Fruit fly (Drosophila melanogaster): ENCODE measurements around the gene CG2258.
A peak's percentile ranks its signal among the peaks of the same experiment; 100 is the strongest.

CG2258 gene

dm6 chrX:8113386-8114279, 11.7 kb upstream of the CG2258 start (continued):
- no peak for TF ChIP-seq dmrt11E (tag; optimal IDR thresholded peaks at IDR 0.05)
- peak; percentile 49 for TF ChIP-seq CG6854 (GFP tag; optimal IDR thresholded peaks at IDR 0.05)
- peak; percentile 73 for TF ChIP-seq cwo (GFP tag; optimal IDR thresholded peaks at IDR 0.05)
- TF ChIP-seq Ptx1 (GFP tag; IDR thresholded peaks at IDR 0.05), result peak; percentile 67
- peak; percentile 84 for TF ChIP-seq Hmr (GFP tag; optimal IDR thresholded peaks at IDR 0.05)
- TF ChIP-seq mam (GFP tag; optimal IDR thresholded peaks at IDR 0.05), result peak; percentile 74
- no peak for TF ChIP-seq CG8359 (GFP tag; optimal IDR thresholded peaks at IDR 0.05; ENCODE audit: borderline replicate concordance)
- TF ChIP-seq dmrt99B (tag; optimal IDR thresholded peaks at IDR 0.05), result peak; percentile 55
- no peak for TF ChIP-seq h (optimal IDR thresholded peaks at IDR 0.05)
- TF ChIP-seq NC2β (GFP tag; optimal IDR thresholded peaks at IDR 0.05), result no peak
- TF ChIP-seq NK7.1 (GFP tag; optimal IDR thresholded peaks at IDR 0.05), result peak; percentile 18
- no peak for TF ChIP-seq CG33557 (GFP tag; optimal IDR thresholded peaks at IDR 0.05)
- TF ChIP-seq CG12744 (GFP tag; optimal IDR thresholded peaks at IDR 0.05), result peak; percentile 33
- TF ChIP-seq CG3065 (GFP tag; optimal IDR thresholded peaks at IDR 0.05), result no peak
- TF ChIP-seq HLHmδ (GFP tag; optimal IDR thresholded peaks at IDR 0.05), result no peak
- TF ChIP-seq jing (GFP tag; optimal IDR thresholded peaks at IDR 0.05), result no peak
- TF ChIP-seq CG2712 (tag; optimal IDR thresholded peaks at IDR 0.05), result peak; percentile 38
- peak; percentile 12 for TF ChIP-seq CG4820 (GFP tag; optimal IDR thresholded peaks at IDR 0.05)
- no peak for TF ChIP-seq Doc2 (GFP tag; IDR thresholded peaks at IDR 0.05)
- no peak for TF ChIP-seq nerfin-1 (tag; optimal IDR thresholded peaks at IDR 0.05)
- TF ChIP-seq ttk (GFP tag; IDR thresholded peaks at IDR 0.05), result peak; percentile 25; the same call in 1 of the 2 replicates
- TF ChIP-seq CG14860 (GFP tag; IDR thresholded peaks at IDR 0.05; ENCODE audit: partially characterized antibody), result no peak
- TF ChIP-seq CG3281 (GFP tag; optimal IDR thresholded peaks at IDR 0.05), result peak; percentile 79
- TF ChIP-seq Awh (GFP tag; IDR thresholded peaks at IDR 0.05), result no peak
- TF ChIP-seq CG9215 (GFP tag; IDR thresholded peaks at IDR 0.05), result peak; percentile 47; the same call in 1 of the 2 replicates
- peak; percentile 58; the same call in 2 of the 3 replicates for TF ChIP-seq CG7357 (GFP tag; IDR thresholded peaks at IDR 0.05)
- no peak for TF ChIP-seq kah (GFP tag; optimal IDR thresholded peaks at IDR 0.05)
- TF ChIP-seq disco-r (GFP tag; optimal IDR thresholded peaks at IDR 0.05), result peak; percentile 4
- no peak for TF ChIP-seq CG8281 (tag; optimal IDR thresholded peaks at IDR 0.05)
- 0 out of 3 replicates have a peak, but pooled peaks have one; percentile 25 for TF ChIP-seq ken (GFP tag; IDR thresholded peaks at IDR 0.05)
- peak; percentile 74 for TF ChIP-seq CG9932 (GFP tag; IDR thresholded peaks at IDR 0.05)
- peak; percentile 75 for TF ChIP-seq unpg (GFP tag; optimal IDR thresholded peaks at IDR 0.05)
- peak; percentile 7 for TF ChIP-seq fd96Cb (tag; optimal IDR thresholded peaks at IDR 0.05)
- no peak for TF ChIP-seq CG13123 (GFP tag; optimal IDR thresholded peaks at IDR 0.05)
- no peak for TF ChIP-seq Mad (GFP tag; optimal IDR thresholded peaks at IDR 0.05)
- no peak for TF ChIP-seq mirr (GFP tag; optimal IDR thresholded peaks at IDR 0.05)
- no peak for TF ChIP-seq trh (GFP tag; optimal IDR thresholded peaks at IDR 0.05)
- no peak for TF ChIP-seq zf30C (GFP tag; optimal IDR thresholded peaks at IDR 0.05)
- TF ChIP-seq CG6791 (GFP tag; IDR thresholded peaks at IDR 0.05; ENCODE audit: partially characterized antibody), result no peak
- no peak for TF ChIP-seq otp (GFP tag; IDR thresholded peaks at IDR 0.05)
- TF ChIP-seq CG2202 (tag; optimal IDR thresholded peaks at IDR 0.05), result no peak
- no peak for TF ChIP-seq CG11398 (GFP tag; optimal IDR thresholded peaks at IDR 0.05)
- TF ChIP-seq CG13775 (GFP tag; optimal IDR thresholded peaks at IDR 0.05), result peak; percentile 11
- TF ChIP-seq Eip74EF (GFP tag; optimal IDR thresholded peaks at IDR 0.05), result no peak
- no peak for TF ChIP-seq CG10321 (GFP tag; IDR thresholded peaks at IDR 0.05)
- TF ChIP-seq Usf (GFP tag; optimal IDR thresholded peaks at IDR 0.05), result peak; percentile 8
- no peak for TF ChIP-seq ci (GFP tag; IDR thresholded peaks at IDR 0.05)
- TF ChIP-seq CG6765 (GFP tag; optimal IDR thresholded peaks at IDR 0.05), result no peak
- TF ChIP-seq Ets97D (GFP tag; optimal IDR thresholded peaks at IDR 0.05), result no peak

Data from whole organism, embryonic.